Worm (Caenorhabditis elegans) whole organism, L2 larva: ENCODE data around the gene Y60A9A.1.

Source experiments
- C34F6.9 ChIP-seq: fragments of 150-350 bp; optimal IDR thresholded peaks from 2 replicates; lab custom pipeline; 2014; ENCODE audit warnings: missing biosample characterization, missing genetic modification characterization
- F13H6.1 ChIP-seq: sonication (generic microtip); optimal IDR thresholded peaks from 2 replicates; lab custom pipeline; 2016; ENCODE audit warnings: missing genetic modification characterization, missing compliant biosample characterization
- Y55F3AM.14 ChIP-seq: fragments of 200-800 bp; sonication (Bioruptor generic); optimal IDR thresholded peaks from 2 replicates; lab custom pipeline; 2018; ENCODE audit warnings: mild to moderate bottlenecking, missing genetic modification characterization, missing compliant biosample characterization
- ZK546.5 ChIP-seq: sonication (generic microtip); optimal IDR thresholded peaks from 2 replicates; lab custom pipeline; 2017; ENCODE audit warnings: missing biosample characterization, missing genetic modification characterization
- alr-1 ChIP-seq: fragments of 150-350 bp; optimal IDR thresholded peaks from 2 replicates; lab custom pipeline; 2014; ENCODE audit warnings: missing biosample characterization, missing genetic modification characterization
- aly-2 ChIP-seq: fragments of 150-350 bp; optimal IDR thresholded peaks from 2 replicates; lab custom pipeline; 2014; ENCODE audit warnings: missing biosample characterization, missing genetic modification characterization
- ama-1 ChIP-seq: fragments of 150-350 bp; optimal IDR thresholded peaks from 2 replicates; lab custom pipeline; 2018; ENCODE audit warnings: inconsistent platforms
- ceh-16 ChIP-seq: fragments of 150-350 bp; optimal IDR thresholded peaks from 2 replicates; lab custom pipeline; 2014; ENCODE audit warnings: missing biosample characterization, missing genetic modification characterization
- ceh-82 ChIP-seq: fragments of 150-350 bp; optimal IDR thresholded peaks from 2 replicates; lab custom pipeline; 2014; ENCODE audit warnings: missing biosample characterization, missing genetic modification characterization
- crh-2 ChIP-seq: sonication (generic microtip); optimal IDR thresholded peaks from 2 replicates; lab custom pipeline; 2017; ENCODE audit warnings: missing biosample characterization, missing genetic modification characterization
- dmd-4 ChIP-seq: sonication (generic microtip); optimal IDR thresholded peaks from 2 replicates; lab custom pipeline; 2017; ENCODE audit warnings: missing biosample characterization, missing genetic modification characterization
- egl-27 ChIP-seq: sonication (generic microtip); optimal IDR thresholded peaks from 3 replicates; lab custom pipeline; 2017; ENCODE audit warnings: missing biosample characterization, missing genetic modification reagents, missing genetic modification characterization
- fos-1 ChIP-seq: fragments of 150-350 bp; optimal IDR thresholded peaks from 2 replicates; lab custom pipeline; 2014; ENCODE audit warnings: missing biosample characterization, missing genetic modification characterization
- gmeb-1 ChIP-seq: fragments of 150-350 bp; optimal IDR thresholded peaks from 2 replicates; lab custom pipeline; 2014; ENCODE audit warnings: missing biosample characterization, missing genetic modification characterization
- lin-13 ChIP-seq: fragments of 150-350 bp; optimal IDR thresholded peaks from 2 replicates; lab custom pipeline; 2014; ENCODE audit warnings: missing biosample characterization, missing genetic modification reagents, missing genetic modification characterization
- lin-39 ChIP-seq: fragments of 150-350 bp; optimal IDR thresholded peaks from 2 replicates; lab custom pipeline; 2014; ENCODE audit warnings: missing biosample characterization, missing genetic modification reagents, missing genetic modification characterization
- lsy-2 ChIP-seq, 2 experiments: fragments of 150-350 bp in 1 of 2; sonication (generic microtip) in 1 of 2; optimal IDR thresholded peaks; 2 replicates each; lab custom pipeline; 2014 to 2017; ENCODE audit warnings: missing biosample characterization in 2 of 2, missing genetic modification characterization in 2 of 2
- mab-5 ChIP-seq: fragments of 150-350 bp; optimal IDR thresholded peaks from 2 replicates; lab custom pipeline; 2014; ENCODE audit warnings: missing biosample characterization, missing genetic modification characterization
- mdl-1 ChIP-seq, 2 experiments: fragments of 150-350 bp in 1 of 2; sonication (generic microtip) in 1 of 2; optimal IDR thresholded peaks; 2 replicates each; lab custom pipeline; 2017; ENCODE audit warnings: missing biosample characterization in 2 of 2, missing genetic modification characterization in 2 of 2
- nhr-11 ChIP-seq: fragments of 150-350 bp; optimal IDR thresholded peaks from 2 replicates; lab custom pipeline; 2014; ENCODE audit warnings: missing biosample characterization, missing genetic modification characterization
- nhr-129 ChIP-seq: fragments of 150-350 bp; optimal IDR thresholded peaks from 2 replicates; lab custom pipeline; 2014; ENCODE audit warnings: missing biosample characterization, missing genetic modification characterization
- nhr-21 ChIP-seq: fragments of 150-350 bp; optimal IDR thresholded peaks from 2 replicates; lab custom pipeline; 2014; ENCODE audit warnings: missing biosample characterization, missing genetic modification characterization
- nhr-23 ChIP-seq: fragments of 150-350 bp; optimal IDR thresholded peaks from 2 replicates; lab custom pipeline; 2014; ENCODE audit warnings: missing biosample characterization, missing genetic modification reagents, missing genetic modification characterization
- nhr-25 ChIP-seq: fragments of 150-350 bp; sonication (generic microtip); optimal IDR thresholded peaks from 3 replicates; lab custom pipeline; 2014; ENCODE audit warnings: missing biosample characterization, missing genetic modification characterization
- nhr-6 ChIP-seq: fragments of 150-350 bp; optimal IDR thresholded peaks from 2 replicates; lab custom pipeline; 2014; ENCODE audit warnings: missing biosample characterization, missing genetic modification characterization
- nhr-77 ChIP-seq: fragments of 150-350 bp; optimal IDR thresholded peaks from 2 replicates; lab custom pipeline; 2014; ENCODE audit warnings: missing biosample characterization, missing genetic modification characterization
- sem-4 ChIP-seq: fragments of 150-350 bp; optimal IDR thresholded peaks from 2 replicates; lab custom pipeline; 2014; ENCODE audit warnings: missing biosample characterization, missing genetic modification reagents, missing genetic modification characterization
- skn-1 ChIP-seq: sonication (generic microtip); optimal IDR thresholded peaks from 2 replicates; lab custom pipeline; 2017; ENCODE audit warnings: missing biosample characterization, missing genetic modification characterization
- sma-3 ChIP-seq: sonication (generic microtip); optimal IDR thresholded peaks from 2 replicates; lab custom pipeline; 2016; ENCODE audit warnings: missing genetic modification reagents, missing genetic modification characterization, missing compliant biosample characterization
- sma-9 ChIP-seq, 2 experiments: fragments of 150-350 bp in 1 of 2; sonication (generic microtip) in 1 of 2; optimal IDR thresholded peaks; 2 replicates each; lab custom pipeline; 2014 to 2016; ENCODE audit warnings: missing genetic modification characterization in 2 of 2, mild to moderate bottlenecking in 1 of 2, missing biosample characterization in 1 of 2, missing compliant biosample characterization in 1 of 2, missing genetic modification reagents in 1 of 2, moderate library complexity in 1 of 2
- unc-55 ChIP-seq: fragments of 150-350 bp; sonication (generic microtip); optimal IDR thresholded peaks from 3 replicates; lab custom pipeline; 2014; ENCODE audit warnings: missing biosample characterization, missing genetic modification reagents, missing genetic modification characterization
- unc-62 ChIP-seq: fragments of 150-350 bp; optimal IDR thresholded peaks from 2 replicates; lab custom pipeline; 2014; ENCODE audit warnings: missing biosample characterization, missing genetic modification reagents, missing genetic modification characterization
- zag-1 ChIP-seq: fragments of 150-350 bp; optimal IDR thresholded peaks from 2 replicates; lab custom pipeline; 2014; ENCODE audit warnings: missing biosample characterization, missing genetic modification characterization
- ztf-1 ChIP-seq: fragments of 200-800 bp; sonication (Bioruptor generic); conservative IDR thresholded peaks from 2 replicates; pipeline ENCODE4 v1.3.6; 2022; ENCODE audit warnings: missing genetic modification characterization, missing compliant biosample characterization
- ztf-4 ChIP-seq: fragments of 150-350 bp; optimal IDR thresholded peaks from 2 replicates; lab custom pipeline; 2014; ENCODE audit warnings: missing biosample characterization, missing genetic modification characterization

The Y60A9A.1 gene

ce11 chrX:14415641-14416040 lies 38.6 kb upstream of the Y60A9A.1 start, which contains the start of gene F23D12.10:
TSS of gene F23D12.10 (minus strand) at chrX:14415741.
- no peak for TF ChIP-seq nhr-25 (tag; lab: Kevin White, UChicago)
- no peak for TF ChIP-seq fos-1 (tag; lab: Kevin White, UChicago)
- no peak for TF ChIP-seq aly-2
- TF ChIP-seq ceh-82 (tag; lab: Kevin White, UChicago), result no peak
- TF ChIP-seq F13H6.1 (tag; lab: Kevin White, UChicago), result no peak
- no peak for TF ChIP-seq sma-3 (GFP tag; lab: Kevin White, UChicago)
- no peak for TF ChIP-seq skn-1 (tag; lab: Kevin White, UChicago)
- TF ChIP-seq nhr-6 (tag; lab: Kevin White, UChicago), result no peak
- no peak for TF ChIP-seq Y55F3AM.14 (GFP tag; lab: Kevin White, UChicago)
- TF ChIP-seq nhr-23 (tag; lab: Kevin White, UChicago), result no peak
- TF ChIP-seq nhr-129 (tag; lab: Kevin White, UChicago), result no peak
- no peak for TF ChIP-seq nhr-21 (tag; lab: Kevin White, UChicago)
- no peak for TF ChIP-seq mab-5 (tag; lab: Kevin White, UChicago)
- no peak for TF ChIP-seq sem-4 (tag; lab: Kevin White, UChicago)
- TF ChIP-seq lin-39 (tag; lab: Kevin White, UChicago), result no peak
- TF ChIP-seq zag-1 (tag; lab: Kevin White, UChicago), result no peak
- TF ChIP-seq gmeb-1 (tag; lab: Kevin White, UChicago), result no peak
- TF ChIP-seq lin-13 (GFP tag; lab: Kevin White, UChicago), result no peak
- no peak for TF ChIP-seq unc-62
- no peak for TF ChIP-seq dmd-4 (tag; lab: Kevin White, UChicago)
- TF ChIP-seq, all 48 proteins: peak for 0

DNA sequence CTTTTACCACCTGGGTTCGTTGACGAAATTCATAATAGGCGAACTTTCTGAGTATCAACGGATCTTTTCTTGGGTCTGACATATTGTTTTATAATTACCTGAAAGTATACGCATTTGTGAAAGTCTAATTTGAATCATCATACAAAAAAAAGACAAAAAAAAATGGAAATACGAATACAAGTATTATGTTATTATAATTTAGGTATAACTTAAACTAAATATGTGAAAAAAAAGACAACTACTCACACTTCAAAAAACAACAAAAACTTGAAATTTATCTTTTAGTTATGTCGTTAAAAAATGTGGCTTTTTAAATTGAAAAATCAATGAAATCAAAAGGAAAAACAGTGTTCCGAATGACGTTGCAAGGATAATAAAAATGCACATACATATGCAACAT lies 35.7 kb upstream of the Y60A9A.1 start, which contains the start of gene fbxa-179:
Gene fbxa-179, minus strand, starts transcription at position 101 of the 400 bp plus-strand sequence.
- no peak for TF ChIP-seq lsy-2 (tag; optimal IDR thresholded peaks at IDR 0.05; lab: Kevin White, UChicago)
- TF ChIP-seq mdl-1 (tag; optimal IDR thresholded peaks at IDR 0.05; lab: Kevin White, UChicago), result no peak
- no peak for TF ChIP-seq sma-9 (GFP tag; optimal IDR thresholded peaks at IDR 0.05; lab: Kevin White, UChicago)
- TF ChIP-seq sma-9 (tag; optimal IDR thresholded peaks at IDR 0.05; lab: Kevin White, UChicago), result no peak
- TF ChIP-seq nhr-77, result no peak
- no peak for TF ChIP-seq nhr-11 (tag; lab: Kevin White, UChicago)
- TF ChIP-seq egl-27 (tag; lab: Kevin White, UChicago), result no peak
- TF ChIP-seq alr-1 (tag; lab: Kevin White, UChicago), result no peak
- no peak for TF ChIP-seq ZK546.5 (tag; lab: Kevin White, UChicago)
- TF ChIP-seq ama-1 (lab: Kevin White, UChicago), result no peak
- no peak for TF ChIP-seq mab-5 (tag; lab: Kevin White, UChicago)
- TF ChIP-seq nhr-129 (tag; lab: Kevin White, UChicago), result no peak
- TF ChIP-seq ztf-1 (GFP tag; lab: Robert Waterston, UW), result no peak
- no peak for TF ChIP-seq unc-62
- no peak for TF ChIP-seq C34F6.9 (tag; lab: Kevin White, UChicago)
- TF ChIP-seq skn-1 (tag; lab: Kevin White, UChicago), result no peak
- no peak for TF ChIP-seq ztf-4 (tag; lab: Kevin White, UChicago)

DNA sequence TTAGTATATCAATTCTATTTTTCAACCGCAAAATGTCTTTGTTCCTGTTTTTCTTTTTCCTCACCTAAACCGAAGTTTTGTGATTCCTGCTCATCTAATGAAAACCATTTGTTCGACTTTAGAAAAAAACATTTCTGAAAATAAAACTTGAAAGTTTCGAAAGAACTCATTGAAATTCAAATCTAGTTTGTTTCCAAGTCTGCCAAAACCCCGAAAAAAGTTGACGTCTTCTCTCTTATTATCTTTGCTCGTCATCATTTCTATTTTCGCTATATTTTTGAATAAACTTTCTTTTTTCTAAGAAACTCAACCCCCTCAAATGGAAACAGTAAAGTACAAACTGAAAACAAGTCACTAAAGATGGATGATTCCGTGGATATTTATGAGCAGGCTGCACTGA lies 28.7 kb upstream of the Y60A9A.1 start, which contains the start of gene frpr-17:
Gene frpr-17, plus strand, starts transcription at position 301 of the 400 bp plus-strand sequence.
- TF ChIP-seq nhr-129 (tag; lab: Kevin White, UChicago) (no peak), sma-9 (GFP tag; optimal IDR thresholded peaks at IDR 0.05; lab: Kevin White, UChicago) (no peak), sma-9 (tag; optimal IDR thresholded peaks at IDR 0.05; lab: Kevin White, UChicago) (no peak), lin-13 (GFP tag; lab: Kevin White, UChicago) (no peak), unc-55 (no peak), ceh-16 (no peak), mab-5 (tag; lab: Kevin White, UChicago) (no peak)
- TF ChIP-seq, all 48 proteins: peak for 0

DNA sequence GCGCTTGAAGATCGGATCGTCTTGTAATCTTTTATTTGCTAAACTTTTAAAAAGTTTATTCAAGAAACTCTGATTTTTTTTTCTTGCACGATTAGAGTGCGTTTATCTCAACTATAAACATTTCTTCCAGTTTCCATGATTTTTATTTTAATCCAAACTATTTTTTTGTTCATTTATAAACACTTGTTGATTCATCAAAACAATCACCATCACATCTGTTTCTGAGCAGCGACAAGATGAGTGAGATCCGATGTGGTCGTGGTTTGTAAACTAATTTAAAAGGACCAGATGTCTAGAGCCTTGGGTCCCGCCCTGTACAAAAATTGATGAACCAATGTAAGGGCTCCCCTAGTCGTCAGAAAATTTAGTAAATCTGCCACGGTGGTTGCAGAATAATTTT lies 24.2 kb upstream of the Y60A9A.1 start:
- TF ChIP-seq unc-55 (peak; percentile 3), lin-39 (tag; lab: Kevin White, UChicago) (no peak)

- no peak for TF ChIP-seq nhr-21 (tag; lab: Kevin White, UChicago)
- TF ChIP-seq egl-27 (tag; lab: Kevin White, UChicago), result no peak
- no peak for TF ChIP-seq nhr-77
- TF ChIP-seq crh-2 (tag; lab: Kevin White, UChicago), result no peak
- TF ChIP-seq sma-3 (GFP tag; lab: Kevin White, UChicago), result no peak
- TF ChIP-seq F13H6.1 (tag; lab: Kevin White, UChicago), result no peak
Observed at ce11 chrX:14399035-14399434, 22.0 kb upstream of the Y60A9A.1 start.
